Worm (Caenorhabditis elegans) whole organism, young adult: Measurements from ENCODE around the gene arid-1.
A peak's percentile ranks its signal among the peaks of the same experiment; 100 is the strongest.

Source experiments
- B0019.2 ChIP-seq: fragments of 200-800 bp; sonication (Bioruptor generic); conservative IDR thresholded peaks from 2 replicates; pipeline ENCODE4 v1.3.6; 2022; ENCODE audit warnings: missing genetic modification reagents, missing genetic modification characterization, missing compliant biosample characterization
- B0261.1 ChIP-seq: sonication (generic microtip); optimal IDR thresholded peaks from 2 replicates; lab custom pipeline; 2016; ENCODE audit warnings: mild to moderate bottlenecking, missing genetic modification characterization, moderate library complexity, missing compliant biosample characterization
- D2030.7 ChIP-seq: fragments of 200-800 bp; sonication (Bioruptor generic); IDR thresholded peaks from 2 replicates; pipeline ENCODE4 v1.3.6; 2022; ENCODE audit warnings: missing genetic modification reagents, missing genetic modification characterization, missing compliant biosample characterization
- K12H6.12 ChIP-seq: fragments of 200-800 bp; sonication (Bioruptor generic); optimal IDR thresholded peaks from 2 replicates; lab custom pipeline; 2018; ENCODE audit warnings: mild to moderate bottlenecking, missing genetic modification characterization, missing compliant biosample characterization
- Y53G8AR.9 ChIP-seq: fragments of 200-800 bp; sonication (Bioruptor generic); conservative IDR thresholded peaks from 2 replicates; pipeline ENCODE4 v1.3.6; 2022; ENCODE audit warnings: missing genetic modification reagents, missing genetic modification characterization, missing compliant biosample characterization
- Y56A3A.18 ChIP-seq: fragments of 200-800 bp; sonication (Bioruptor generic); IDR thresholded peaks from 2 replicates; pipeline ENCODE4 v1.3.6; 2022; ENCODE audit warnings: missing genetic modification reagents, missing genetic modification characterization, missing compliant biosample characterization
- Y67H2A.10 ChIP-seq: fragments of 200-800 bp; sonication (Bioruptor generic); conservative IDR thresholded peaks from 2 replicates; pipeline ENCODE4 v1.3.6; 2022; ENCODE audit warnings: missing genetic modification reagents, missing genetic modification characterization, missing compliant biosample characterization
- akir-1 ChIP-seq: fragments of 200-800 bp; sonication (Bioruptor generic); optimal IDR thresholded peaks from 2 replicates; lab custom pipeline; 2018; ENCODE audit warnings: mild to moderate bottlenecking, missing genetic modification characterization, moderate library complexity, missing compliant biosample characterization
- aptf-2 ChIP-seq: fragments of 200-800 bp; sonication (Bioruptor generic); conservative IDR thresholded peaks from 2 replicates; pipeline ENCODE4 v1.3.6; 2022; ENCODE audit warnings: missing genetic modification reagents, missing genetic modification characterization, missing compliant biosample characterization
- attf-3 ChIP-seq: fragments of 200-800 bp; sonication (Bioruptor generic); conservative IDR thresholded peaks from 2 replicates; pipeline ENCODE4 v1.3.6; 2022; ENCODE audit warnings: missing genetic modification reagents, missing genetic modification characterization, missing compliant biosample characterization
- attf-5 ChIP-seq: fragments of 200-800 bp; sonication (Bioruptor generic); optimal IDR thresholded peaks from 2 replicates; lab custom pipeline; 2018; ENCODE audit warnings: mild to moderate bottlenecking, missing genetic modification characterization, missing compliant biosample characterization
- cebp-1 ChIP-seq, 2 experiments: fragments of 200-800 bp in 1 of 2; sonication (Bioruptor generic) in 1 of 2; sonication (generic microtip) in 1 of 2; IDR thresholded peaks in 1 of 2; optimal IDR thresholded peaks in 1 of 2; 2 replicates each; pipeline versions ENCODE4 v1.3.6 to Lab custom; 2017 to 2022; ENCODE audit warnings: missing compliant biosample characterization in 2 of 2, missing genetic modification characterization in 2 of 2, mild to moderate bottlenecking in 1 of 2, missing genetic modification reagents in 1 of 2, moderate library complexity in 1 of 2
- ceh-79 ChIP-seq: sonication (generic microtip); optimal IDR thresholded peaks from 2 replicates; lab custom pipeline; 2017; ENCODE audit warnings: mild to moderate bottlenecking, missing genetic modification characterization, missing compliant biosample characterization
- ceh-91 ChIP-seq: fragments of 200-800 bp; sonication (Bioruptor generic); IDR thresholded peaks from 2 replicates; pipeline ENCODE4 v1.3.6; 2022; ENCODE audit warnings: missing genetic modification reagents, missing genetic modification characterization, missing compliant biosample characterization
- dox-1 ChIP-seq: fragments of 200-800 bp; sonication (Bioruptor generic); IDR thresholded peaks from 2 replicates; pipeline ENCODE4 v1.3.6; 2022; ENCODE audit warnings: missing genetic modification reagents, missing genetic modification characterization, missing compliant biosample characterization
- dpff-1 ChIP-seq: sonication (generic microtip); optimal IDR thresholded peaks from 2 replicates; lab custom pipeline; 2017; ENCODE audit warnings: mild to moderate bottlenecking, missing genetic modification characterization, missing compliant biosample characterization
- dpl-1 ChIP-seq: fragments of 150-350 bp; optimal IDR thresholded peaks from 2 replicates; lab custom pipeline; 2014; ENCODE audit warnings: missing biosample characterization, missing genetic modification reagents, missing genetic modification characterization
- efl-1 ChIP-seq: fragments of 150-350 bp; optimal IDR thresholded peaks from 2 replicates; lab custom pipeline; 2014; ENCODE audit warnings: missing biosample characterization, missing genetic modification reagents, missing genetic modification characterization
- egl-44 ChIP-seq: fragments of 200-800 bp; sonication (Bioruptor generic); IDR thresholded peaks from 2 replicates; pipeline ENCODE4 v1.3.6; 2022; ENCODE audit warnings: missing genetic modification reagents, missing genetic modification characterization, missing compliant biosample characterization
- egrh-3 ChIP-seq: fragments of 200-800 bp; sonication (Bioruptor generic); IDR thresholded peaks from 2 replicates; pipeline ENCODE4 v1.3.6; 2022; ENCODE audit warnings: missing genetic modification reagents, missing genetic modification characterization, missing compliant biosample characterization
- hmg-1.2 ChIP-seq: fragments of 200-800 bp; sonication (Bioruptor generic); IDR thresholded peaks from 2 replicates; pipeline ENCODE4 v1.3.6; 2022; ENCODE audit warnings: missing genetic modification reagents, missing genetic modification characterization, missing compliant biosample characterization
- hrde-1 ChIP-seq: sonication (generic microtip); optimal IDR thresholded peaks from 2 replicates; lab custom pipeline; 2016; ENCODE audit warnings: missing genetic modification characterization, mild to moderate bottlenecking, missing compliant biosample characterization, moderate library complexity, missing genotype, missing genetic modification reagents, borderline replicate concordance
- let-526 ChIP-seq: fragments of 200-800 bp; sonication (Bioruptor generic); IDR thresholded peaks from 2 replicates; pipeline ENCODE4 v1.3.6; 2022; ENCODE audit warnings: missing genetic modification reagents, missing genetic modification characterization, missing compliant biosample characterization
- lin-40 ChIP-seq: sonication (generic microtip); optimal IDR thresholded peaks from 2 replicates; lab custom pipeline; 2016; ENCODE audit warnings: missing genetic modification characterization, mild to moderate bottlenecking, missing compliant biosample characterization, missing genotype, missing genetic modification reagents
- lin-54 ChIP-seq: fragments of 200-800 bp; sonication (Bioruptor generic); optimal IDR thresholded peaks from 2 replicates; lab custom pipeline; 2018; ENCODE audit warnings: mild to moderate bottlenecking, missing genetic modification characterization, missing compliant biosample characterization
- lir-1 ChIP-seq: fragments of 200-800 bp; sonication (Bioruptor generic); conservative IDR thresholded peaks from 2 replicates; pipeline ENCODE4 v1.3.6; 2022; ENCODE audit warnings: missing genetic modification reagents, missing genetic modification characterization, missing compliant biosample characterization
- lsl-1 ChIP-seq: fragments of 200-800 bp; sonication (Bioruptor generic); optimal IDR thresholded peaks from 2 replicates; lab custom pipeline; 2018; ENCODE audit warnings: mild to moderate bottlenecking, missing genetic modification characterization, moderate library complexity, missing compliant biosample characterization
- madf-10 ChIP-seq: sonication (generic microtip); optimal IDR thresholded peaks from 2 replicates; lab custom pipeline; 2016; ENCODE audit warnings: mild to moderate bottlenecking, missing genetic modification characterization, missing compliant biosample characterization
- mcd-1 ChIP-seq: fragments of 200-800 bp; sonication (Bioruptor generic); IDR thresholded peaks from 2 replicates; pipeline ENCODE4 v1.3.6; 2022; ENCODE audit warnings: missing genetic modification reagents, missing genetic modification characterization, missing compliant biosample characterization
- nfya-1 ChIP-seq: sonication (generic microtip); optimal IDR thresholded peaks from 2 replicates; lab custom pipeline; 2017; ENCODE audit warnings: antibody characterized with exemption, missing compliant biosample characterization, missing genetic modification characterization, borderline replicate concordance; ENCODE audit not compliant: insufficient read depth
- nhr-120 ChIP-seq: fragments of 200-800 bp; sonication (Bioruptor generic); IDR thresholded peaks from 2 replicates; pipeline ENCODE4 v1.3.6; 2022; ENCODE audit warnings: missing genetic modification characterization, missing compliant biosample characterization
- nhr-27 ChIP-seq: fragments of 200-800 bp; sonication (Bioruptor generic); optimal IDR thresholded peaks from 2 replicates; lab custom pipeline; 2018; ENCODE audit warnings: mild to moderate bottlenecking, missing genetic modification characterization, moderate library complexity, missing compliant biosample characterization
- nhr-80 ChIP-seq: sonication (generic microtip); optimal IDR thresholded peaks from 2 replicates; lab custom pipeline; 2016; ENCODE audit warnings: missing genetic modification characterization, missing compliant biosample characterization
- rcor-1 ChIP-seq: fragments of 200-800 bp; sonication (Bioruptor generic); IDR thresholded peaks from 2 replicates; pipeline ENCODE4 v1.3.6; 2022; ENCODE audit warnings: missing genetic modification reagents, missing genetic modification characterization, missing compliant biosample characterization
- repo-1 ChIP-seq: sonication (generic microtip); optimal IDR thresholded peaks from 2 replicates; lab custom pipeline; 2017; ENCODE audit warnings: mild to moderate bottlenecking, missing genetic modification characterization, missing compliant biosample characterization
- snpc-3.4 ChIP-seq: sonication (generic microtip); optimal IDR thresholded peaks from 2 replicates; lab custom pipeline; 2017; ENCODE audit warnings: missing genetic modification characterization, mild to moderate bottlenecking, missing compliant biosample characterization, antibody characterized with exemption, moderate library complexity, missing genotype, missing genetic modification reagents
- snpc-4 ChIP-seq, 5 experiments: fragments of 150-350 bp in 1 of 5; sonication (generic microtip) in 4 of 5; optimal IDR thresholded peaks; 2 replicates each; lab custom pipeline; 2014 to 2018; ENCODE audit warnings: missing genetic modification characterization in 5 of 5, missing biosample characterization in 3 of 5, antibody characterized with exemption in 2 of 5, mild to moderate bottlenecking in 2 of 5, missing compliant biosample characterization in 2 of 5, missing genotype in 2 of 5, moderate library complexity in 2 of 5, missing genetic modification reagents in 1 of 5
- zfh-2 ChIP-seq: fragments of 200-800 bp; sonication (Bioruptor generic); conservative IDR thresholded peaks from 2 replicates; pipeline ENCODE4 v1.3.6; 2022; ENCODE audit warnings: missing genetic modification reagents, missing genetic modification characterization, missing compliant biosample characterization
- ztf-18 ChIP-seq: sonication (generic microtip); optimal IDR thresholded peaks from 2 replicates; lab custom pipeline; 2016; ENCODE audit warnings: missing genotype, mild to moderate bottlenecking, missing genetic modification characterization, missing compliant biosample characterization
- ztf-22 ChIP-seq: fragments of 200-800 bp; sonication (Bioruptor generic); optimal IDR thresholded peaks from 2 replicates; lab custom pipeline; 2018; ENCODE audit warnings: mild to moderate bottlenecking, missing genetic modification characterization, moderate library complexity, missing compliant biosample characterization
- ztf-25 ChIP-seq: fragments of 200-800 bp; sonication (Bioruptor generic); IDR thresholded peaks from 2 replicates; pipeline ENCODE4 v1.3.6; 2022; ENCODE audit warnings: missing genetic modification reagents, missing genetic modification characterization, missing compliant biosample characterization
- ztf-26 ChIP-seq: sonication (generic microtip); optimal IDR thresholded peaks from 2 replicates; lab custom pipeline; 2017; ENCODE audit warnings: missing genetic modification characterization, missing compliant biosample characterization
- ztf-28 ChIP-seq: fragments of 200-800 bp; sonication (Bioruptor generic); IDR thresholded peaks from 2 replicates; pipeline ENCODE4 v1.3.6; 2022; ENCODE audit warnings: missing genetic modification reagents, missing genetic modification characterization, missing compliant biosample characterization
- ztf-3 ChIP-seq: fragments of 200-800 bp; sonication (Bioruptor generic); optimal IDR thresholded peaks from 2 replicates; lab custom pipeline; 2018; ENCODE audit warnings: mild to moderate bottlenecking, missing genetic modification characterization, missing compliant biosample characterization

The arid-1 gene

ce11 chrV:173437-173836 lies 12.5 kb upstream of the arid-1 start:
- TF ChIP-seq hmg-1.2 = 0 out of 2 replicates have a peak, but pooled peaks have one; percentile 11
- TF ChIP-seq Y56A3A.18 (GFP tag; lab: Robert Waterston, UW) = no peak
- TF ChIP-seq ztf-26 (tag; lab: Kevin White, UChicago) = no peak
- TF ChIP-seq D2030.7 = peak; percentile 36; the same call in 1 of the 2 replicates
- peak; percentile 26; the same call in 1 of the 2 replicates for TF ChIP-seq mcd-1 (GFP tag; lab: Robert Waterston, UW)
- peak; percentile 54 for TF ChIP-seq egrh-3 (GFP tag; lab: Robert Waterston, UW)
- no peak for TF ChIP-seq madf-10 (tag; lab: Kevin White, UChicago)
- no peak for TF ChIP-seq B0261.1 (tag; lab: Kevin White, UChicago)

- TF ChIP-seq dox-1 (GFP tag; lab: Robert Waterston, UW) = no peak
- no peak for TF ChIP-seq let-526 (GFP tag; lab: Robert Waterston, UW)
- no peak for TF ChIP-seq ztf-28 (GFP tag; lab: Robert Waterston, UW)
- no peak for TF ChIP-seq akir-1 (GFP tag; lab: Kevin White, UChicago)
- TF ChIP-seq ceh-91 = no peak
- TF ChIP-seq attf-3 = no peak
- no peak for TF ChIP-seq efl-1 (GFP tag; lab: Kevin White, UChicago)
- no peak for TF ChIP-seq ztf-25
- no peak for TF ChIP-seq nfya-1
- TF ChIP-seq B0019.2 = no peak
- TF ChIP-seq dpff-1 (tag; lab: Kevin White, UChicago) = no peak
- no peak for TF ChIP-seq rcor-1 (GFP tag; lab: Robert Waterston, UW)
- no peak for TF ChIP-seq Y67H2A.10 (GFP tag; lab: Robert Waterston, UW)
- TF ChIP-seq nhr-27 = no peak
- TF ChIP-seq aptf-2 = no peak
- TF ChIP-seq ceh-79 (tag; lab: Kevin White, UChicago) = no peak
- no peak for TF ChIP-seq hrde-1 (tag; lab: Kevin White, UChicago)
- TF ChIP-seq dpl-1 = no peak
- TF ChIP-seq ztf-18 = no peak
- TF ChIP-seq nhr-120 (GFP tag; lab: Robert Waterston, UW) = no peak
Measured at ce11 chrV:174520-174919, 11.4 kb upstream of the arid-1 start.

- TF ChIP-seq ztf-3 (GFP tag; lab: Kevin White, UChicago) (no peak), D2030.7 (peak; percentile 63), efl-1 (GFP tag; lab: Kevin White, UChicago) (peak; percentile 5), lin-54 (GFP tag; lab: Kevin White, UChicago) (peak; percentile 56), nhr-27 (no peak), ztf-22 (GFP tag; lab: Kevin White, UChicago) (no peak), B0019.2 (no peak), egl-44 (GFP tag; lab: Robert Waterston, UW) (no peak), snpc-4 (GFP tag; optimal IDR thresholded peaks at IDR 0.05; lab: Kevin White, UChicago) (no peak), snpc-4 (tag; optimal IDR thresholded peaks at IDR 0.05; lab: Kevin White, UChicago) (peak in 1 of 4 experiments; percentile 9), attf-5 (GFP tag; lab: Kevin White, UChicago) (no peak), rcor-1 (GFP tag; lab: Robert Waterston, UW) (peak; percentile 10; the same call in 1 of the 2 replicates), nhr-80 (tag; lab: Kevin White, UChicago) (no peak), Y53G8AR.9 (GFP tag; lab: Robert Waterston, UW) (no peak), repo-1 (no peak), K12H6.12 (tag; lab: Kevin White, UChicago) (no peak), mcd-1 (GFP tag; lab: Robert Waterston, UW) (peak; percentile 77), hmg-1.2 (0 out of 2 replicates have a peak, but pooled peaks have one; percentile 11), lsl-1 (GFP tag; lab: Kevin White, UChicago) (peak; percentile 39), zfh-2 (GFP tag; lab: Robert Waterston, UW) (no peak), snpc-3.4 (peak; percentile 22), cebp-1 (GFP tag; IDR thresholded peaks at IDR 0.05; lab: Robert Waterston, UW) (no peak), cebp-1 (tag; optimal IDR thresholded peaks at IDR 0.05; lab: Kevin White, UChicago) (peak; percentile 49), lin-40 (peak; percentile 77), lir-1 (GFP tag; lab: Robert Waterston, UW) (no peak)
Measured at ce11 chrV:176870-177467, 9.0 kb upstream of the arid-1 start, which contains the start of gene cul-3. Gene cul-3, plus strand, starts transcription at chrV:177417.
